Fruit fly (Drosophila melanogaster) whole organism, embryonic: ENCODE measurements around the gene dally.

Experiments
- Asciz ChIP-seq: fragments of 200-800 bp; sonication (Bioruptor generic); optimal IDR thresholded peaks from 2 replicates; lab custom pipeline; 2017; ENCODE audit warnings: missing biosample characterization, mild to moderate bottlenecking, missing genetic modification characterization, missing genetic modification reagents
- CG12744 ChIP-seq: fragments of 200-800 bp; sonication (Bioruptor generic); optimal IDR thresholded peaks from 2 replicates; lab custom pipeline; 2016; ENCODE audit warnings: missing biosample characterization, missing genetic modification characterization
- CG13287 ChIP-seq: fragments of 200-800 bp; sonication (Bioruptor generic); IDR thresholded peaks from 2 replicates; pipeline ENCODE4 v1.3.6; 2022; ENCODE audit warnings: missing biosample characterization, missing genetic modification characterization; ENCODE audit not compliant: partially characterized antibody
- CG1647 ChIP-seq: fragments of 200-800 bp; sonication (Bioruptor generic); optimal IDR thresholded peaks from 3 replicates; lab custom pipeline; 2016; ENCODE audit warnings: missing biosample characterization, missing genetic modification characterization
- CG30431 ChIP-seq: fragments of 200-800 bp; sonication (Bioruptor generic); optimal IDR thresholded peaks from 2 replicates; lab custom pipeline; 2017; ENCODE audit warnings: missing biosample characterization, missing genetic modification characterization
- CG9797 ChIP-seq: fragments of 200-800 bp; sonication (Bioruptor generic); optimal IDR thresholded peaks from 3 replicates; lab custom pipeline; 2018; ENCODE audit warnings: missing biosample characterization, mild to moderate bottlenecking, missing genetic modification characterization
- Lpt ChIP-seq: fragments of >200 bp; optimal IDR thresholded peaks from 2 replicates; lab custom pipeline; 2018; ENCODE audit warnings: missing biosample characterization, missing genetic modification characterization
- Ravus ChIP-seq: fragments of 200-800 bp; sonication (Bioruptor generic); IDR thresholded peaks from 2 replicates; pipeline ENCODE4 v1.3.6; 2022; ENCODE audit warnings: missing biosample characterization, missing genetic modification characterization
- corto ChIP-seq: fragments of 200-800 bp; sonication (Bioruptor generic); optimal IDR thresholded peaks from 2 replicates; lab custom pipeline; 2016; ENCODE audit warnings: missing biosample characterization, mild to moderate bottlenecking, missing genetic modification characterization, moderate library complexity
- lola ChIP-seq, 3 experiments: fragments of >200 bp in 2 of 3; fragments of 200-800 bp in 1 of 3; sonication (Bioruptor generic) in 1 of 3; optimal IDR thresholded peaks; 2 replicates each; lab custom pipeline; 2017 to 2019; ENCODE audit warnings: missing biosample characterization in 3 of 3, missing genetic modification characterization in 3 of 3, mild to moderate bottlenecking in 1 of 3, moderate library complexity in 1 of 3
- psq ChIP-seq: fragments of 200-800 bp; sonication (Bioruptor generic); optimal IDR thresholded peaks from 2 replicates; lab custom pipeline; 2017; ENCODE audit warnings: missing biosample characterization, missing genetic modification characterization
- shn ChIP-seq: fragments of 200-800 bp; sonication (Bioruptor generic); optimal IDR thresholded peaks from 3 replicates; lab custom pipeline; 2016; ENCODE audit warnings: missing biosample characterization, missing genetic modification characterization
- sisA ChIP-seq: fragments of 200-800 bp; sonication (Bioruptor generic); IDR thresholded peaks from 2 replicates; pipeline ENCODE4 v1.3.6; 2022; ENCODE audit warnings: missing biosample characterization, missing genetic modification characterization
- sr ChIP-seq: fragments of 200-800 bp; sonication (Bioruptor generic); IDR thresholded peaks from 3 replicates; pipeline ENCODE4 v1.3.6; 2022; ENCODE audit warnings: missing biosample characterization, missing genetic modification characterization

DNA sequence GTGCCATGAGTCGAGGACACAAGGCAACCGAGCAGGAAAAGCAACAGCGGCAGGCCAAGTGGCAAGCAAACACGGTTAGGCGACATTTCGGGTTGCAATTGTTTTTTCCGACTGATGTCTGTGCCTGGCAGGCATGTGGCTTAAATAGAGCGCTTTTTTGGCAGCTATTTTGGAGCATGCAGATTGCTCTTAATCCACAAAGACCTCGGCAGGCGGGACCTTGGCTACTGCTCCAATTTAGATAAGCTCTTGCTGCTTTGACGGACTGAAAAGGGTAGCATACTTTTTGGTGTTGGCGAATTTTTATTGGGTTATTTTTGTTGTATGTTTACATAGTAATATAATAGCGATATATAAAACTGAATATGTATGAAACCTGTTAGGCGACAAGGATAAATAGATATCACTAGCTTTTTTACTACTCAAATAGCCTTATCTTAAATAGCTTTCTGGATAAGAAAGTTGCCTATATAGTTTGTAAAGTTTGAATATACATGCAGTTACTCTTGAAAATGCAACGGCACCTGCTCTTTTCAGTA, 20.1 kb upstream of the dally start, which contains the start of the genes CG13312 and CG32024:
- TF ChIP-seq CG13287 (GFP tag; lab: Robert Waterston, UW) (no peak), Ravus (GFP tag; lab: Robert Waterston, UW) (no peak), psq (GFP tag; lab: Kevin White, UChicago) (no peak), CG9797 (GFP tag; lab: Kevin White, UChicago) (no peak), shn (no peak), CG30431 (GFP tag; lab: Kevin White, UChicago) (no peak), CG1647 (GFP tag; lab: Kevin White, UChicago) (no peak), corto (no peak), lola (GFP tag; optimal IDR thresholded peaks at IDR 0.05; lab: Kevin White, UChicago) (no peak), CG12744 (GFP tag; lab: Kevin White, UChicago) (no peak), sisA (GFP tag; lab: Robert Waterston, UW) (no peak), Lpt (GFP tag; lab: Kevin White, UChicago) (no peak), sr (no peak), Asciz (GFP tag; lab: Kevin White, UChicago) (no peak)
